Fruit fly (Drosophila melanogaster): ENCODE data around the gene Gbeta5.
A peak's percentile ranks its signal among the peaks of the same experiment; 100 is the strongest.

Gene Gbeta5

DNA sequence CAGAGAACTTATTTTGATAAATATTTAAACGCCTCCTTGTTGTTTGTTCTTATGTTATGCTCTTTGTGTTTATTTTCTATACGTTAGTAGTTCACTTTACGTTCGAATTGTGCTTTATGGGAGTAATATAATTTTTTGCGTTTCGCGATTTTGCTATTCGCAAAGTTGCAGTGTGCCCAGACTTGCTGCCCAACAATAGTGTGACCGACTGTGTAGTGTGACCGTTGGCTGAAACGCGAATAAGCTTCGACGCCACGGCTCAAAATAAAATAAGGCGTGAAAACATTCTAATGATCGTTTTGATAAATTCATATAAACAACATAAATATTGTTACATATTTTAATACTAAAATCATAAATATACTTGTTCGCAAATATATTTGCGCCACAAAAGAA, 10.0 kb downstream of the Gbeta5 start, which contains the start of gene Smox (continued):
- peak; percentile 62 for TF ChIP-seq CG12659 (GFP tag; optimal IDR thresholded peaks at IDR 0.05)
- no peak for TF ChIP-seq CG8478 (optimal IDR thresholded peaks at IDR 0.05)
- TF ChIP-seq CG1832 (GFP tag; optimal IDR thresholded peaks at IDR 0.05): no peak
- no peak for TF ChIP-seq CG31365 (tag; optimal IDR thresholded peaks at IDR 0.05)
- TF ChIP-seq C15 (GFP tag; IDR thresholded peaks at IDR 0.05): no peak
- TF ChIP-seq CG6813 (GFP tag; optimal IDR thresholded peaks at IDR 0.05): no peak
- peak; percentile 18 for TF ChIP-seq bigmax (GFP tag; optimal IDR thresholded peaks at IDR 0.05)
- TF ChIP-seq Stat92E (GFP tag; optimal IDR thresholded peaks at IDR 0.05): no peak
- TF ChIP-seq Rx (GFP tag; IDR thresholded peaks at IDR 0.05): no peak
- no peak for TF ChIP-seq cg (GFP tag; optimal IDR thresholded peaks at IDR 0.05)
- no peak for TF ChIP-seq grn (GFP tag; optimal IDR thresholded peaks at IDR 0.05)
- peak; percentile 73 for TF ChIP-seq pzg (GFP tag; optimal IDR thresholded peaks at IDR 0.05)
- TF ChIP-seq CG4617 (GFP tag; optimal IDR thresholded peaks at IDR 0.05; ENCODE audit: borderline replicate concordance): peak; percentile 75
- peak; percentile 60 for TF ChIP-seq stwl (tag; optimal IDR thresholded peaks at IDR 0.05)
- no peak for TF ChIP-seq Taf1 (GFP tag; IDR thresholded peaks at IDR 0.05)
- TF ChIP-seq Nf-YA (GFP tag; IDR thresholded peaks at IDR 0.05): no peak
- peak; percentile 48 for TF ChIP-seq CG3995 (GFP tag; optimal IDR thresholded peaks at IDR 0.05)
- TF ChIP-seq CG7745 (tag; optimal IDR thresholded peaks at IDR 0.05): no peak
- no peak for TF ChIP-seq CG11696 (GFP tag; IDR thresholded peaks at IDR 0.05)
- no peak for TF ChIP-seq chinmo (GFP tag; IDR thresholded peaks at IDR 0.05; ENCODE audit: partially characterized antibody)
- TF ChIP-seq CG12155 (GFP tag; optimal IDR thresholded peaks at IDR 0.05): no peak
- TF ChIP-seq Sin3A (optimal IDR thresholded peaks at IDR 0.05): peak; percentile 25
- 0 out of 3 replicates have a peak, but pooled peaks have one; percentile 36 for TF ChIP-seq row (GFP tag; IDR thresholded peaks at IDR 0.05)
- no peak for TF ChIP-seq CG18011 (GFP tag; optimal IDR thresholded peaks at IDR 0.05)
- TF ChIP-seq CG11560 (tag; IDR thresholded peaks at IDR 0.05): no peak
- TF ChIP-seq esg (GFP tag; conservative IDR thresholded peaks at IDR 0.05): no peak
- peak; percentile 97 for TF ChIP-seq CG9797 (GFP tag; optimal IDR thresholded peaks at IDR 0.05)
- TF ChIP-seq BEAF-32 (GFP tag; optimal IDR thresholded peaks at IDR 0.05): peak; percentile 43
- no peak for TF ChIP-seq chn (GFP tag; optimal IDR thresholded peaks at IDR 0.05)
- peak; percentile 48 for TF ChIP-seq MESR4 (GFP tag; optimal IDR thresholded peaks at IDR 0.05)
- no peak for TF ChIP-seq CG10209 (GFP tag; optimal IDR thresholded peaks at IDR 0.05)
- peak; percentile 53 for TF ChIP-seq Lhr (GFP tag; optimal IDR thresholded peaks at IDR 0.05)
- no peak for TF ChIP-seq lmd (GFP tag; IDR thresholded peaks at IDR 0.05)
- TF ChIP-seq gfzf (GFP tag; optimal IDR thresholded peaks at IDR 0.05): peak; percentile 87
- TF ChIP-seq CG15601 (tag; optimal IDR thresholded peaks at IDR 0.05): peak; percentile 28
- peak; percentile 15 for TF ChIP-seq gsb-n (tag; optimal IDR thresholded peaks at IDR 0.05)
- TF ChIP-seq CG13775 (GFP tag; optimal IDR thresholded peaks at IDR 0.05): no peak
- no peak for TF ChIP-seq sob (GFP tag; IDR thresholded peaks at IDR 0.05)
- peak; percentile 28 for TF ChIP-seq Elba2 (GFP tag; optimal IDR thresholded peaks at IDR 0.05)
- TF ChIP-seq zen (tag; optimal IDR thresholded peaks at IDR 0.05): peak; percentile 17
- TF ChIP-seq CG12391 (tag; optimal IDR thresholded peaks at IDR 0.05): peak; percentile 4
- TF ChIP-seq Mes4 (GFP tag; optimal IDR thresholded peaks at IDR 0.05): no peak
- TF ChIP-seq NC2α (GFP tag; optimal IDR thresholded peaks at IDR 0.05): no peak
- TF ChIP-seq CG2678 (tag; optimal IDR thresholded peaks at IDR 0.05): no peak
- TF ChIP-seq Rfx (GFP tag; IDR thresholded peaks at IDR 0.05): no peak
- no peak for TF ChIP-seq CG8290 (GFP tag; optimal IDR thresholded peaks at IDR 0.05)
- TF ChIP-seq CG8290 (tag; optimal IDR thresholded peaks at IDR 0.05): peak in 1 of 2 experiments; percentile 5
- TF ChIP-seq lbe (GFP tag; optimal IDR thresholded peaks at IDR 0.05): peak; percentile 35
- peak; percentile 22 for TF ChIP-seq CG15514 (GFP tag; optimal IDR thresholded peaks at IDR 0.05)
- no peak for TF ChIP-seq crol (GFP tag; IDR thresholded peaks at IDR 0.05)

Data from whole organism, embryonic.